Fruit fly (Drosophila melanogaster): ENCODE results near the gene RNaseX25.

Gene RNaseX25

dm6 chr3L:7974671-7975281 lies 4.4 kb downstream of the RNaseX25 start, which contains the start of gene CG8042 (continued):
- TF ChIP-seq CG10267 (tag; optimal IDR thresholded peaks at IDR 0.05) (peak; percentile 32), en (GFP tag; optimal IDR thresholded peaks at IDR 0.05) (no peak), CG32772 (GFP tag; IDR thresholded peaks at IDR 0.05) (no peak), Neu2 (GFP tag; optimal IDR thresholded peaks at IDR 0.05; ENCODE audit: borderline replicate concordance) (no peak), CG4404 (GFP tag; IDR thresholded peaks at IDR 0.05) (no peak), Lhr (GFP tag; optimal IDR thresholded peaks at IDR 0.05) (no peak), HLH54F (GFP tag; optimal IDR thresholded peaks at IDR 0.05) (no peak), CG6765 (GFP tag; optimal IDR thresholded peaks at IDR 0.05) (no peak), grau (tag; optimal IDR thresholded peaks at IDR 0.05) (no peak), CG16779 (GFP tag; IDR thresholded peaks at IDR 0.05) (no peak), Hmx (GFP tag; optimal IDR thresholded peaks at IDR 0.05) (no peak), bigmax (GFP tag; optimal IDR thresholded peaks at IDR 0.05) (no peak), nau (GFP tag; optimal IDR thresholded peaks at IDR 0.05) (no peak), HLH3B (GFP tag; IDR thresholded peaks at IDR 0.05) (no peak), sens (GFP tag) (no peak), H15 (GFP tag; IDR thresholded peaks at IDR 0.05) (no peak), br (optimal IDR thresholded peaks at IDR 0.05) (no peak), zf30C (GFP tag; optimal IDR thresholded peaks at IDR 0.05) (no peak), seq (GFP tag; IDR thresholded peaks at IDR 0.05) (no peak), grn (GFP tag; optimal IDR thresholded peaks at IDR 0.05) (no peak), CG2678 (tag; optimal IDR thresholded peaks at IDR 0.05) (no peak), CG14965 (GFP tag; optimal IDR thresholded peaks at IDR 0.05; ENCODE audit: borderline replicate concordance) (no peak), Fer3 (tag; optimal IDR thresholded peaks at IDR 0.05) (no peak), Hand (GFP tag; optimal IDR thresholded peaks at IDR 0.05) (no peak), esg (GFP tag; conservative IDR thresholded peaks at IDR 0.05) (no peak), CG16815 (GFP tag; optimal IDR thresholded peaks at IDR 0.05) (no peak), Adf1 (GFP tag; IDR thresholded peaks at IDR 0.05) (no peak), CG13775 (GFP tag; optimal IDR thresholded peaks at IDR 0.05) (no peak), CG15269 (tag; optimal IDR thresholded peaks at IDR 0.05) (no peak), aop (GFP tag; IDR thresholded peaks at IDR 0.05) (no peak), Hr39 (optimal IDR thresholded peaks at IDR 0.05) (no peak), CG7963 (GFP tag; IDR thresholded peaks at IDR 0.05; ENCODE audit: partially characterized antibody) (no peak), CG10543 (GFP tag; optimal IDR thresholded peaks at IDR 0.05) (no peak), CG6175 (GFP tag; IDR thresholded peaks at IDR 0.05) (no peak), bowl (GFP tag; IDR thresholded peaks at IDR 0.05) (no peak), jing (GFP tag; optimal IDR thresholded peaks at IDR 0.05) (no peak), CG9797 (GFP tag; optimal IDR thresholded peaks at IDR 0.05) (no peak), MTF-1 (GFP tag; optimal IDR thresholded peaks at IDR 0.05; ENCODE audit: borderline replicate concordance) (no peak), CG12942 (GFP tag; optimal IDR thresholded peaks at IDR 0.05) (no peak), exex (tag; optimal IDR thresholded peaks at IDR 0.05) (no peak), CG6683 (GFP tag; optimal IDR thresholded peaks at IDR 0.05) (no peak), CG12236 (GFP tag; optimal IDR thresholded peaks at IDR 0.05) (no peak), pnt (GFP tag; optimal IDR thresholded peaks at IDR 0.05) (no peak), chm (GFP tag; IDR thresholded peaks at IDR 0.05) (no peak), Bgb (GFP tag; IDR thresholded peaks at IDR 0.05; ENCODE audit: partially characterized antibody) (0 out of 2 replicates have a peak, but pooled peaks have one; percentile 40), CG1602 (GFP tag; optimal IDR thresholded peaks at IDR 0.05) (no peak), CG1529 (GFP tag; optimal IDR thresholded peaks at IDR 0.05) (no peak), CG11723 (GFP tag; optimal IDR thresholded peaks at IDR 0.05) (no peak), wor (GFP tag; IDR thresholded peaks at IDR 0.05) (no peak), CG33557 (GFP tag; optimal IDR thresholded peaks at IDR 0.05) (no peak), Tbp (GFP tag; optimal IDR thresholded peaks at IDR 0.05) (no peak), tna (GFP tag; IDR thresholded peaks at IDR 0.05; ENCODE audit: partially characterized antibody) (peak; percentile 37; the same call in 1 of the 2 replicates)

All from whole organism, embryonic.